Worm (Caenorhabditis elegans) whole organism, dauer: ENCODE measurements around the gene nhr-208.

ENCODE experiments used
- unc-62 ChIP-seq: sonication (generic microtip); optimal IDR thresholded peaks from 2 replicates; lab custom pipeline; 2017; ENCODE audit warnings: missing biosample characterization, missing genetic modification reagents, missing genetic modification characterization

Gene nhr-208

DNA sequence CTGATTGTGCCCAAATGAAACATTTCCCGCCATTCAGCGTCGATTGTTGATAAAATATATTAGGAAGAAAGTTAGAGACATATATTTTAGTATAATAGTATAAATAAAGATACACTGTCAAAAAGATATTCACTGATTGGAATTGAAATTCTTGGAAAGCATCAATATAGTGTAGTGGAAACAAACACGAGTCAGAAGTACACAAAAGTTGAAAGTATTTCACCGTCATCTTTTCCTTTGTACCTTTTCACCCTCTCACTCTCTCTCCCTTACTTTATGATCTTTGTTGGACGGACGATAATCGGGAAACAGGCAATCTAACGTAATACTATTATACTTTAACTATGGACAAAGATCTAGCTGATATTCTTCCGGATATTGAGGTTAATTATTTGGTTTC, at the start of gene nhr-208:
Gene nhr-208, plus strand, starts transcription at position 288 of the 400 bp plus-strand sequence.
- no peak for TF ChIP-seq unc-62 (GFP tag; lab: Kevin White, UChicago)

DNA sequence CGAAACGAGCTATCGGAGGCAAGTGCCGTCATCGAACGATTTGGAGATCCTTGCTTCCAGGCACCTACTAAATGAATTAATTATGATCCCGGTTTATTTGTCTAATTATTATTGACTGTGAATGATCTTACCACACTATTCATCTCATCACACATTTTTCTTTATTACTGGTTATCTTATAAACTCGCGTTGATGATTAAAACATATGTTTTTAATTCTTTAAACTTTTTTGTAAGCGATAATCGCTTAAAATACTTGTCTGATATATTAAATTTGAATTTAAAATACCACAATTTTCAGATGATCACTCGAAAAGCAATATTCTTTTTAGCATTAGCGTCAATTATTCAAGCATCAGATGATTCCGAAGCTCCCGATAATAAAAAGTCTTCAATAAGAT, 49.0 kb upstream of the nhr-208 start, which contains the start of gene F10C2.5:
Gene F10C2.5, plus strand, starts transcription at position 301 of the 400 bp plus-strand sequence.
- no peak for TF ChIP-seq unc-62 (GFP tag; lab: Kevin White, UChicago)

DNA sequence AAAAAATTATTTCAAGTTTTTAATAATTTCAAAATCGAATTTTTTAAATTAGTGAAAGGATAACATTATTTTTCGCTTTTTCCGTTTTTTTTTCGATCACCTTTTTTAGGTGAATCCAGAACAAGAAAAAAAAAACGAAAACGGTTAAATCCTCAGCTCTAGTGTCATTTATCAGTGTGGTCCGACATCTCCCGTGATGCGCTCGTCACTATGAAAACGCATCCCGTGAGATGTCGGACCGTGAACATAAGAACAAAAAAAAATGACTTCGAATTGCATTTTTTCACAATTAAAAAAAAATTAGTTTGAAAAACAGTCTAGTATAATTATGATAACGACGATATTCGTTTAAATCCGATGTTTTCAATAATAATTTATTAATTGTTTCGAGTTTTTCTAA, 46.4 kb upstream of the nhr-208 start:
- TF ChIP-seq unc-62 (GFP tag; lab: Kevin White, UChicago): no peak

DNA sequence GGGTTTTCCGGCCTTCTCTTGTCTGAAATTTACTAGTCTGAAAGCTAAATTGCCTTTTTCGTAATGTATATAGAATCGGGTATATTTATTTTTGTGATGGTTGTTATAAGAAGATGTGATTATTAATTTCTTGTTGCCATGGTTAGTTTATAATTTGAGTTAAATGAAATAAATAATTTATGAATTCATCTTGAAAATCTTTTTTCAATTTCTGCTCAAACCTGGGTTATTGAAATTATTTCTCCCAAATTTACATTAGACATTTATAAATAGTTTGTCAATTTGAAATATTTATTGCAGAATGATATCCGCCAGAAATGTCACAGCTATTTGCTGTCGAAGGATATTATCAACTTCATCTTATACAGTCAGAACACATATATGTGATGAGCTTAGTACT, 45.7 kb upstream of the nhr-208 start, which contains the start of gene dars-2:
Gene dars-2, plus strand, starts transcription at position 301 of the 400 bp plus-strand sequence.
- no peak for TF ChIP-seq unc-62 (GFP tag; lab: Kevin White, UChicago)

DNA sequence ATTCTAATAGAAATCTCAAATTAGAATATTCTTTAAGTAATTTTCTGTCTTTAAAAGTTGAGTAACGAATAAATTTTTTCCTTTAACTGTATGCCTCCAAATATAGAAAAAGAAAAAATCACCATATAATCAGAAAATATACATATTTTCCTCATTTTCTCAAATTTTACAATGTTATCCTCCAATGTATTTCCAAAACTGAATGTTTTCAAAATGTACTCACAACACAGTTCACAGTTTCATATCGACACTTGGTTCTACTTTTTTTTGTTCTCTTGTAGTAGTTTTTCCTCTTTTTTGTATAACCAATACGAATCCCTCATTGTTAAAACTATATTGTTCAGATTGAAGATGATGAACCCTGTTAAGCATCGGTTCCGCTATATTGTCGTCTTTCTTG, 40.5 kb upstream of the nhr-208 start, which contains the start of gene F10C2.7:
Gene F10C2.7, plus strand, starts transcription at position 301 of the 400 bp plus-strand sequence.
- no peak for TF ChIP-seq unc-62 (GFP tag; lab: Kevin White, UChicago)

ce11 chrV:12059719-12060118, 34.4 kb upstream of the nhr-208 start, which contains the start of gene R07B7.2:
Gene R07B7.2 (minus strand): TSS chrV:12059753.
- no peak for TF ChIP-seq unc-62 (GFP tag; lab: Kevin White, UChicago)

DNA sequence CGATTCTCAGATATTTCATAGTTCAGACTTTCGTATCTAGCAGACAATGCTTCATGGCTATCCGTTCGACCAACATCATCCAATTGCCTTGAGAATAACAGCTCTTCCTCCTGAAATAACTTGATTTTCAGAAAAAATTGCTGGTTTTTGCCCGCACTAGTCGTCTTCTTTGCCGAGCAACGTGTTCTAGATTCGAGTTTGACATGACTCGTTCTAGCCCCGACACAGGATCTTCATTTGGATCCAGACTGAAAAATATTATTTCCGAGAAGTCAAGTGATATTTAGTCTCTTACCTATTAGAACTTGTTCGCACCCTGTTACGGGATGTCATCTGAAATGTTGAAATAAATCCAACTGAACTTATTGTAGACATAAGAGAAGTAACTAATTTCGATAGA, 31.1 kb upstream of the nhr-208 start, which contains the start of gene clh-6:
Gene clh-6, minus strand, starts transcription at position 333 of the 400 bp plus-strand sequence.
- no peak for TF ChIP-seq unc-62 (GFP tag; lab: Kevin White, UChicago)

DNA sequence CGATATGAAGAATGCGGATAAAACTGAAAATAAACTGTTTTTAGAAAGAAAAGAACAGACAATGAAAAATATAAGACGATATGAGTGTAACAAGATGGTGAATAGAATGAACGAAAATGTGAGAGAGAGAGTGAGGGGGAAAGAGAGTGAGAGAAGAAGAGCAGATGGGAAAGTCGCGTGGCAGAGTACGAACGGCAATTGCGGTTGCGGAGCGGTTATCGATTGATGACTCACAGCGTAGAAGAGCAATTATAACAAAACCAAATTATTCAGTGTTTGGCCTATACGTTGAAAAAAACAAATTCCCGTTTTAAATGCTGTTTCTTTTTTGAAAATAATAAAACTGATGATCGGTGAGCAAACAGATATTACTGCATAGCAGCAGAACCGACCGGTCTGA, 28.7 kb upstream of the nhr-208 start, which contains the start of gene pqn-53:
Gene pqn-53, minus strand, starts transcription at position 23 of the 400 bp plus-strand sequence.
- no peak for TF ChIP-seq unc-62 (GFP tag; lab: Kevin White, UChicago)

- TF ChIP-seq unc-62 (GFP tag; lab: Kevin White, UChicago): no peak
These were observed 28.3 kb upstream of the nhr-208 start for ce11 chrV:12065859-12066258.

DNA sequence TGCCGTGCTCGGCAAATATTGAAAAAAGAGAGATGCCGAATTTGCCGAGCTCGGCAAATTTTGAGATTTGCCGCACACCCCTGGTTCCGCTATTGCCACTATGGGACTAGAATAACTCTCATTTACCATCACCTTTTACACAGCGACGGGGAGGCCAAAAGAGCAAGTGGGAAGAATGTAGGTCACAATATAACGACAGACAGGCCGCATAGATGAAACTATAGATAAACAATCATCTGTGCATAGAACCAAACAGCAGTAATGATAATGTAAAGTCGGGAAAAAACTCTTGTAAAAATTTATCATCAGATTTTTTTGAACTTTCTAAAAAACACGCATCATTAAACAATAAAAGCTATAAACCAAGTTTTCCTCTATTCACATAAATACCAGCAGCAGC, 25.7 kb upstream of the nhr-208 start, which contains the start of gene kmo-2:
Gene kmo-2, minus strand, starts transcription at position 101 of the 400 bp plus-strand sequence.
- no peak for TF ChIP-seq unc-62 (GFP tag; lab: Kevin White, UChicago)

- no peak for TF ChIP-seq unc-62 (GFP tag; lab: Kevin White, UChicago)
These were observed 23.7 kb upstream of the nhr-208 start, which contains the start of gene kmo-1 for ce11 chrV:12070419-12070818. Gene kmo-1 (minus strand): TSS chrV:12070519.

ce11 chrV:12071483-12071882, 22.6 kb upstream of the nhr-208 start:
- no peak for TF ChIP-seq unc-62 (GFP tag; lab: Kevin White, UChicago)

DNA sequence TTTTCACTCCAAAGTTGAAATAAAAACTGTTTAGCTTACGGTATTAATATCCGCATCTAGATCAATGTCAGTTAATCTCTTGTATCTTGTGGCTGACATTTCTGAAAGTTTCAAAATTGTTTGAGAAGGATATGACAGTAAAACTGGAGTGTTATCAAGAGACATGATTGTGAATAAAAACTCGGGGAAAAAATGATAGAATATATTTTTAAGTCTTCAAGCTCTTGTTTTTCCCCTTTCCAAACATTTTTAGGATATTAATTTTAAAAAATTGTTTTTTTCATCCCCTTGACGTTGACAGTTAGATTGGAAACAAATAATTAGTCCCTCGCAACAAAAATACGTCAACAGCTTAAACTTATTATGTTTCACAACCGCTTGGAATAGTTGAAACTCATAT, 19.2 kb upstream of the nhr-208 start, which contains the start of gene R07B7.6:
Gene R07B7.6, minus strand, starts transcription at position 101 of the 400 bp plus-strand sequence.
- TF ChIP-seq unc-62 (GFP tag; lab: Kevin White, UChicago): no peak

ce11 chrV:12075983-12076382, 18.1 kb upstream of the nhr-208 start:
- no peak for TF ChIP-seq unc-62 (GFP tag; lab: Kevin White, UChicago)

- no peak for TF ChIP-seq unc-62 (GFP tag; lab: Kevin White, UChicago)
These were observed 13.8 kb upstream of the nhr-208 start, which contains the start of gene R07B7.9 for ce11 chrV:12080274-12080673. Gene R07B7.9 (minus strand): TSS chrV:12080374.

DNA sequence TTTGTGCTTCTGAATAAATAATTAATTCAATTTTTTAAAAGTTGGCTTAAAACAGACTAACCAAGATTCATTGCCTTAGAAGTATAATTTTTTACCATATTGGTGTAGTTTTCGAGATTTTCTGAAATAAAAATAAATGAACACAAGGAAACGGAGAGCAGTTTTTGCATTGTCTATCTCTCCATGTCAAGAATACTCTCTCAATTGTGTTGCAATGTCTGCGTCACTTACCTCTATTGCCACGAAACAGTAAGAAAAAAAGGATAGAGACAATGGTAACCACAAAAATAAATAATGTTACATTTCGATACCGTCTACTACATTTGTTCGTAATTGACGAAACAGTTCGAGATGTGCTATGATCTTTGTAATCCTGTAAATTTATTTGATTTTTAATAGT, 11.2 kb upstream of the nhr-208 start, which contains the start of gene R07B7.10:
Gene R07B7.10, plus strand, starts transcription at position 285 of the 400 bp plus-strand sequence.
- no peak for TF ChIP-seq unc-62 (GFP tag; lab: Kevin White, UChicago)

ce11 chrV:12084216-12084615, 9.9 kb upstream of the nhr-208 start, which contains the start of gene R07B7.8:
Gene R07B7.8 (minus strand): TSS chrV:12084316.
- TF ChIP-seq unc-62 (GFP tag; lab: Kevin White, UChicago): no peak
